Fruit fly (Drosophila melanogaster) whole organism, larva: ENCODE results near the gene CG16974.
"Not testable (repeated sequence)": the region's sequence is repeated elsewhere in the genome, so short reads cannot be mapped to it uniquely, and the experiment has no call there.

Source experiments
- noc ChIP-seq: fragments of 200-800 bp; sonication (Bioruptor generic); optimal IDR thresholded peaks from 3 replicates; lab custom pipeline; 2019; ENCODE audit warnings: missing biosample characterization, mild to moderate bottlenecking, missing genetic modification characterization, moderate library complexity

Gene CG16974

DNA sequence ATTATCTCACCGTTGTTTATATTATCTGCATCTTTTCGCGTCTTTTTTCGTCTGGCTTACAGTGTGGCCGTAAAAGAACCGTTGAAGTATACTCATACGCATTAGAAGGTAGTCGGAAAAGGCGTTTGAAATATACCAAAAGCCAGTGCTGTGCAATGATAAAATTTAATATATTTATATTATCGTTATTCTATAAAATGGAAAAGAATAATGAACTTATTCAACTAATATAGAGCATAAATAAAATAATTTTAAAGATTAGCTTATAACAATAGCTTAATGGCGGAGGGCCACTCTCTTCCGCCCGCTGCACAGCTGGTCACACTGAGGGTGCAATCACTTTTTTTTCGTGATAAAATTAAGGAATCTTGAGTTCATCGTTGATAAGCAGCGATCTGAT lies at the start of gene CG16974, which contains the start of gene Edem2:
CG16974 (minus strand) TSS at position 86 of the 400 bp plus-strand sequence.
Edem2 (plus strand) TSS at position 308 of the 400 bp plus-strand sequence.
- no peak for TF ChIP-seq noc (tag; lab: Kevin White, UChicago)

DNA sequence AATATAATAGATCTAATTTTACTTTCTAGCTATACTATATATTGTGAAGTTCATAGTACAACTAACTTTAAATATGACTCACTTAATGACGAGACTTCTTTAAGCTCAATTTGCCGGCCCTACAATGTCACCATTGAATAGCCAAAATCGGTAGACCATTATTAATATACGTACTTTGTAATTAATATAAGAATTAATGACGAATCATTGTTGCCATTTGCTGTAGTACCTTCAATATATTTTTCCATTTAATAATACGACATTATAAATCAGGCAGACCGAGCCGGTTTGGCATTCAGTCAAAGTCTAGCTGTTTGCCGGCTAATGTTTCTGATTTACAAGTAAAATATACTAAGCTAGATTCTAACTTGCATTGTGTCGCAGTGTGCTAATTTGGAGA lies 47.9 kb upstream of the CG16974 start, which contains the start of gene Jhbp13:
Jhbp13 (plus strand) TSS at position 301 of the 400 bp plus-strand sequence.
- no peak for TF ChIP-seq noc (tag; lab: Kevin White, UChicago)

DNA sequence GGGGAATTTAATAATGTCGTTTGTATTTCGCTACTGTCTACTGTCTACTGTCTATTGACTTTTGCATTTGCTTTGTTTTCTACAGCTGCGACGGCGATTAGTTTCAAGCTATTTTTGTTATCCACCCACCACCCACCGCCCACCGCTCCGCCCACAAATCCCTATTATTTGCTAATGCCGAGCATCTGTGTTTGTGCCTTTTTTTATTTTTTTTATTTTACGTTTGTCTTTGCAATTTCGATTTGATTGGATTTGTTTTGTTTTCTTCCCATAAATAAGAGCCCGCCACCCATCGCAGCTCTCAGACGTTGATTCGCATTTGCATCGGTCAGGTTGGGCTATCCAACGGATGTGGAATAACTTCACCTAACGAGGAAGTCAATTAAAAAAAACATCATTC lies 44.4 kb upstream of the CG16974 start, which contains the start of gene Jhbp14:
Jhbp14 (plus strand) TSS at position 301 of the 400 bp plus-strand sequence.
- no peak for TF ChIP-seq noc (tag; lab: Kevin White, UChicago)

DNA sequence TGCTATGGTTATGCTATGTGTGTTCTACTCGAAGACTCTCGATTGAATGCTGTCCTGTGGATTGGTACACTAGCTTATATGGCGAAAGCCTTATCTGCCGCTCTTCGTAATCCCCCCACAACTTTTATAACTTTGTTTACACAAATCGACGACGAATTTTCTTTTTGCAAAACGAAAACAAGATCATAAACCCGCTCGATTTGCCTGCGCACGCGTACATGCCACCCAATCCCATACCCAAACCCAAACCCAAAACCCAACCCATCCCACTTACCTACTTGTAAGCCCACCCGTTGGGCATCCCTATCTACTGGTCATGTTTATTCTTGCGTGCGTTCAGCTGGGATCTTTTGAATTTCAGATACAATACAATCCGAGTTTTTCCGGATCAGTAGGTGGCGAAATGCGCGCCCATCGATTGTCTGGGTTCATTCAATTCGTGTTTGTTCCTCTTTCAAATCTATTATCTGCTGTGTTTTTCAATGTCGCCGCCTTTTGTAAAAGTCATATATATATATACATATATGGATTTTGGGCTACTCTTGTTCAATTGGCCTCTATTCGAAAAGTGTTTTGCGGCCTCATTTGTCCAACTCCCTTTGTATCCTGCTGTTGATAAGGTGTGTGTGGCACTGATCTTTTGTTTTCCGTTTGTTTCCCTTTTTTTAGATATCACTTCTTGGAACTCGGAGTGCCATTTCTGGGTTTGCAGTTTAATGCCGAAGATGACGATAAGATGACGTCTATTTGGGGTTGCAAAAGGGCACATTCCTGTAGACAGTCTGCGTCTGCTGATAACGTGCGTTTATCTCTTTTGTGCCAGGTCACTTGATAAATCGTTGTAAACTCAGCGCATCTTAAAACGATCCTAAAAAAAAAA lies 43.1 kb upstream of the CG16974 start, which contains the start of gene Mabi:
Mabi (minus strand) TSS at position 51 of the 880 bp plus-strand sequence.
- TF ChIP-seq noc (tag; lab: Kevin White, UChicago) = no peak

DNA sequence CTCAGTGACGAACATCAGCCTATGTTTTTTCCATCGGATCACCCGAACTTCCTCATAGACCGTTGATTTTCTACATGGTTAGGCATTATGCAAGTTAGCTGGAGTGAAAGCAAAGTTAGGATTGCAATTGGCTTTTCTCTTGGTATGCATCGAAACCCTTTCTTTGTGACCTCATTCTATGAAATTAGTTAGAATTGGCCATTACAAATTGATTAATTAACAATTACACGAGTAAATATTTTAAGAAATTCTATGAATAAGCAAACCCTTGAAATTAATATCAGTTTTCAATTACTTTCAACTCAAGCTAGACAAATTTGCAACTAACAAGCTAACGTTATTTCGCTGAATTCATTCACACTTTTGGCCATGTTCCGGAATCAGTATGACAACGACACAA lies 40.0 kb upstream of the CG16974 start, which contains the start of gene Prosalpha6T:
Prosalpha6T (plus strand) TSS at position 301 of the 400 bp plus-strand sequence.
- TF ChIP-seq noc (tag; lab: Kevin White, UChicago) = no peak

DNA sequence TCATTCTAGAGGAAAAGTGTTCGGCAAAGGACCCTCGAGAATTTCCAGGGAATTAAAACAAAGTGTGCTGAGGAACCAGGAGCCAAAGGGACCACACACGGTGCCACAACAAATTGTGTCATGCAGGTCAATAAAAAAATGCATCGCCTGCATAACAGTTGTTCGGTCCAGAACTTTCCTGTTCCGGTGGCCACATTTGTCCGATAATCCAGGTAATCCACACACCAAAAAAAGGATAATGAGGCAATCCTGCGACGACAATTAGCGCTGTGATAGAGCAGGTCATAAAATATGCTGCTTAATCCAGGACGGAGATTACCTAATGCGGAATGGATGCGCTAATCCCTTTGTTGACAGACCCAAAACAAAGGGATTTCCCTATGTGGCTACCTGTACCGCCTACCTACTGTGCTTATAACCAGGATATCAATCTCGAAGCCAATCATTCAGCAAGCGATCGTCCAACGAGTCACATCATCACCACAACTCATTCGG lies 37.7 kb upstream of the CG16974 start, which contains the start of gene CG16815:
CG16815 (plus strand) TSS at position 445 of the 495 bp plus-strand sequence.
- TF ChIP-seq noc (tag; lab: Kevin White, UChicago) = no peak

DNA sequence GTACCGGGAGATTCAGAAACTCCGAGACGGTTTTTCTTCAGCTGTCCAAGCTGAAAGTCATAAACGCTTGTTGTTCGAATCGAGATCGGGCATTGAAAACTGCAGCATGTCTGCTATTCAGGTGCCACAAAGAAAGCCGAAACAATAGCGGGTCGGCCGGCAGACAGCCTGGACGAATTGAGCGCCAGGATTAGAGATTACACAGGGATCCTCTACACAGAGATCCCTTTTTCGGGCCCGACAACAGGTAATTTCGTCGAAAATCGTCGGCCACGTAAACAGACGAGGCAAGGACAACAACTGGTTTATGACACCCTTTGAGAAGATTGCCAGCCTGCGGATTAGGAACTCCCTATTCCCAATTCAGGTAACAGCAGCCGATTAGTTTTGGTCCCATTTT lies 35.5 kb upstream of the CG16974 start, which contains the start of gene CG16813:
CG16813 (plus strand) TSS at position 288 of the 400 bp plus-strand sequence.
- TF ChIP-seq noc (tag; lab: Kevin White, UChicago) = no peak

DNA sequence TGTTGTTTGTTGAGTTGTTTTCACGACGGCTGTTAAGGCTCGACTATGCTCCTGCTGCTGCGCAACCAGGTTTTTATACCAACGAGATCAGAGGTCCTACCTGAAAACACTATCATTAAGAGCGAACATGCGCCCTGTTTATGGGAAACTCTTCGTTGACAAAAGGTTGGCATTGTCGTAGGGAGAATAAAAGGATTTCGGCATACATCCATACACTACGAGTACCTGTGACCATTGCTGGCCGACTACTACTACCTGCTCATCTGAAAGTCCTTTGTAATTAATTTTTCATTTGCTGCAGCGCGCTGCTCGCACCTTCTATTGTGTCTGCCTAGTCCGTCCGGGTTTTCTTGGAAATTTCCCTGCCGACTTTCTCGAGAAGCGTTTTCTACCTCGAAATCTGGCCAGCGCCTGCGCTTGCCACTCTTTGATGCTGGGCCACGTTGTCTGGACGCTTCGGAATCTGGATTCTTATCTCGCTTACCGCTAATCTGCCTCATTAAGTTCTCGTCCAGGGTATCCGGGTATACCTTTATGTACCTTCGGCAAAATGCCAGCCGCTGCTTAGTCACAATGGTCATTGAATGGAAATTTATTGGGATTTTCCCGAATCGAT lies 33.6 kb upstream of the CG16974 start, which contains the start of gene CG15480:
CG15480 (minus strand) TSS at position 51 of the 616 bp plus-strand sequence.
- no peak for TF ChIP-seq noc (tag; lab: Kevin White, UChicago)

DNA sequence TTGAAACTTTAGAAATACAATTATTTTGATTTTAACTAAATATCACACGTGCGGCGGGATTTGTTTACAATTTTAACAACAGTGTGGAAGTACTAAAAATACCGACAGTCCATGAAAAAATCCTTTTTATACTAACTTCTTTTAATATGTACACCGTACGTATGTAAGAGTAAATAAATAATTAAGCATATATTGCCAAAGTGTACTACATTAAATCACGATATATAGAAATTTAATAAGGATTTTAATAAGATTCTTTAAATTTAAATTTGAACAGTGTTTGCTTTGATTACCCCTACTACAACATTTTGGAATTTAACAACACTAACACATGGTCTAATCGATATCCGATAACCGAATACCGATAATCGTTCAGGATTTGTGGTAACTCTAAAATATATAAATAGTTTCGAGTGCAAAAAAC lies 30.5 kb upstream of the CG16974 start, which contains the start of the genes Ski6 and CG16812:
Ski6 (minus strand) TSS at position 205 of the 424 bp plus-strand sequence.
CG16812 (plus strand) TSS at position 363 of the 424 bp plus-strand sequence.
- no peak for TF ChIP-seq noc (tag; lab: Kevin White, UChicago)

DNA sequence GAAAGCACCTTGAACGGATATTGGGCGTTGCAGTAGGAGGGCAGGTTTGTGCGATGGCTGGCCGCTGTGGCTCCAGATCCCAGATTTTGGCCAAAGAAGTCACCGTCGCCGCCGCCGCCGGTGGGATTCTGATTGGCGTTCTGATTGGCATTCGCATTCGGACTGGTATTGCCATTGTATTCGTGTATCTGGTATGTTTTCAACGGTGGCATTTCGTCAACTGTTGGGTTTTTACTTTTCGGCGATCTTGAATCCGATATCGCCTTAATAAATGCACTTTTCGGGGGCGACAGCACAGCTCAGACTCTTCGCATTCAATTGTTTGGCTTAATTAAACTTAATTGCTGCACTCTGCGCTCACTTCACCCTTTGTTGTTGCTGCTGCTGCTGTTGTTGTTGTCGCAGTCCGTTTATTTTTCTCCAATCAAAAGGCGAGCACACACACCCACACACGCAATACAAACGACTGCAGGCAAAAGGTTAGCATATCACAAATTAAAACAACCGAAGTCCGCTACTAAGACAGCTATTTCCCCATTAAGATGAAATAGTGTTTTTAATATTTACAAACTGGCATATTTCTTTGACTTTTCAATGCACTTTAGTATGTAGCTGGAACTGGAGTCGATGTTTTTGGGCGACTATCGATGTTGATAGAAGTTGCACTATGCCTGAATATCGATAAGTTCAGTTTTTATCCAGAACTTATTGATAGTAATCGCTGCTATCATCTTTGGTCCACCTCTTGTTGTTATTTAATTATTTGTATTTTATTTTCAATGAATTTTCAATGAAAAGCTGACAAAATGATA lies 27.7 kb upstream of the CG16974 start, which contains the start of the genes CG9426 and mRF1:
CG9426 (minus strand) TSS at position 643 of the 812 bp plus-strand sequence.
mRF1 (plus strand) TSS at position 699 of the 812 bp plus-strand sequence.
- no peak for TF ChIP-seq noc (tag; lab: Kevin White, UChicago)

DNA sequence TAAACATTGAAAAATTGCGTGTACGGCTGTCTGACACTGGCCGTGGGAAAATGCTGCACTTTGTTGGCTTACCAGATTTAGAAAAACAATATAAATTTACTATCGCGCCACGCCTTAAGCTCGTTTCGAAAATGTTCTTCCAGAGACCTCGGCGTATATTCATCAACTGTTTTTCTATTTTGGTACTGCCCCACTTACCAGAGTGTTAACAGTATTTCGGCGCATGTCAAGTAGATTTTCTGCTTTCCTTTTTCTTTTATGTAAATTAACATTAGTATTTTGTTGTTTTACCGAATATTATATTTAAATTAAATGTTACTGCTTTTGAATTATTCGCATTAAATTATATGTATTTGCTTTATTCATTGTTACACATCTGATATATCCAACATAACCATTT lies 23.2 kb upstream of the CG16974 start, which contains the start of gene kek4:
kek4 (minus strand) TSS at position 341 of the 400 bp plus-strand sequence.
- TF ChIP-seq noc (tag; lab: Kevin White, UChicago) = no peak

DNA sequence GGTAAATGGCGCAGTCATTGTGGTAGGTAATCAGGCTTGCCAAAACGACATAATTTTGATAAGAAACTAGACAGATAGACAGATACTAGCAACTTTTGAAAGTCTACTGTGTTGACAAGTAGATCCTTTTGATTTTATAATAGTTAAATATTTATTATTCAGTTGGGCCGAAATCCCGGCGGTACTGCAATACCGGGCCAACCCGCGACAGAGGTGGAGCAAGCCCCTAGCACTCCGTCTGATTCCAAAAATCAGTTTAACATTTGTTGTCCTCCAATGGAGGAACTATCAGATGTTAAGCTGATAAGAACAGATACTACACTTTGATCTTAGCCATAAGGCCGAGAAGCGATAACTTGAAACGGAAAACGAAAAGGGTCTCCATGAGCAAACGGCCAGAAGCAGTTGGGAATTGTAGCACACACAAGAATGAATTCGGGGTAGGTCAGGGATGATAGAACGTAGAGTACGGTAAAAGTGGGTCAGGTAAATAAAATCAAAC lies 20.0 kb upstream of the CG16974 start, which contains the start of gene CG15482:
CG15482 (minus strand) TSS at position 51 of the 502 bp plus-strand sequence.
- not testable (repeated sequence) for TF ChIP-seq noc (tag; lab: Kevin White, UChicago)

DNA sequence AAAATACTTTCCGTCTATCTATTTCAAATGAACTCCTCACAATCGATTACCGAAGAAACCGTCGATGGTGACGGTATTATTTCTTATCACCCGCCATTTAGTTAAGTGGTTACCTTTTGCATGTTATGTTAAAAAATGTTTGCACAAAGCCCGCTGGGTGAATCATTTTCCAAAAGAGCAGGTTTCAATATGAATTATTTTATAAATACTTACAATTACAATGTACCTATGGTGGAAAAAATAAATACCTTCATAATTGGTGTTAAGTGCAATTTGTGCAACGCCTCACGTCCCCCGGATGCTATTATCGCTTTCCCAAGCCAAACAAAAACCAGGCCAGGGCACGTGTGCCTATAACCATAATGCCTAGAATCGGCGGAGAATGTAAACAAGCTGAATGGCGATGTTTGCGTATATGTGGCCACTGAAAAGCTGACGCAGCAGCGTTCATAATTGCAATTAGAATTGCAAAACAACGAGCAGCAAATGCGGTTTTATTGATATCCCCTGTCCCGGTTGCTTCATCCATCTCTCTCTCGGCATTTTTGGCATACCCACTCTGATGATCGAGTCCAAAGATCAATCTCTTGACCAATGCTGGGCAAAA lies 15.2 kb upstream of the CG16974 start:
- no peak for TF ChIP-seq noc (tag; lab: Kevin White, UChicago)
